Worm (Caenorhabditis elegans) whole organism, L2 larva: ENCODE results near the gene Y53F4B.9.

Source experiments
- Y55F3AM.14 ChIP-seq: fragments of 200-800 bp; sonication (Bioruptor generic); optimal IDR thresholded peaks from 2 replicates; lab custom pipeline; 2018; ENCODE audit warnings: mild to moderate bottlenecking, missing genetic modification characterization, missing compliant biosample characterization
- ZK546.5 ChIP-seq: sonication (generic microtip); optimal IDR thresholded peaks from 2 replicates; lab custom pipeline; 2017; ENCODE audit warnings: missing biosample characterization, missing genetic modification characterization
- aly-2 ChIP-seq: fragments of 150-350 bp; optimal IDR thresholded peaks from 2 replicates; lab custom pipeline; 2014; ENCODE audit warnings: missing biosample characterization, missing genetic modification characterization
- crh-2 ChIP-seq: sonication (generic microtip); optimal IDR thresholded peaks from 2 replicates; lab custom pipeline; 2017; ENCODE audit warnings: missing biosample characterization, missing genetic modification characterization
- elt-1 ChIP-seq: fragments of 150-350 bp; optimal IDR thresholded peaks from 2 replicates; lab custom pipeline; 2014; ENCODE audit warnings: missing biosample characterization, missing genetic modification characterization
- lin-11 ChIP-seq: fragments of 150-350 bp; sonication (generic microtip); optimal IDR thresholded peaks from 2 replicates; lab custom pipeline; 2014; ENCODE audit warnings: missing biosample characterization, missing genetic modification characterization, inconsistent platforms, mixed read lengths
- lsy-2 ChIP-seq, 2 experiments: fragments of 150-350 bp in 1 of 2; sonication (generic microtip) in 1 of 2; optimal IDR thresholded peaks; 2 replicates each; lab custom pipeline; 2014 to 2017; ENCODE audit warnings: missing biosample characterization in 2 of 2, missing genetic modification characterization in 2 of 2
- unc-55 ChIP-seq: fragments of 150-350 bp; sonication (generic microtip); optimal IDR thresholded peaks from 3 replicates; lab custom pipeline; 2014; ENCODE audit warnings: missing biosample characterization, missing genetic modification reagents, missing genetic modification characterization
- unc-62 ChIP-seq: fragments of 150-350 bp; optimal IDR thresholded peaks from 2 replicates; lab custom pipeline; 2014; ENCODE audit warnings: missing biosample characterization, missing genetic modification reagents, missing genetic modification characterization
- zag-1 ChIP-seq: fragments of 150-350 bp; optimal IDR thresholded peaks from 2 replicates; lab custom pipeline; 2014; ENCODE audit warnings: missing biosample characterization, missing genetic modification characterization

ce11 chrII:15004538-15004937, 5.7 kb downstream of the Y53F4B.9 start:
- TF ChIP-seq unc-62 (no peak), ZK546.5 (tag; lab: Kevin White, UChicago) (no peak), lin-11 (tag; lab: Kevin White, UChicago) (no peak), lsy-2 (tag; optimal IDR thresholded peaks at IDR 0.05; lab: Kevin White, UChicago) (no peak), crh-2 (tag; lab: Kevin White, UChicago) (no peak), zag-1 (tag; lab: Kevin White, UChicago) (no peak), Y55F3AM.14 (GFP tag; lab: Kevin White, UChicago) (no peak), unc-55 (GFP tag; lab: Kevin White, UChicago) (peak; percentile 56), aly-2 (no peak), elt-1 (tag; lab: Kevin White, UChicago) (no peak)
